Worm (Caenorhabditis elegans) whole organism, L2 larva: ENCODE results near the gene C34F6.11.

Experiments
- C34F6.9 ChIP-seq: fragments of 150-350 bp; optimal IDR thresholded peaks from 2 replicates; lab custom pipeline; 2014; ENCODE audit warnings: missing biosample characterization, missing genetic modification characterization
- F13H6.1 ChIP-seq: sonication (generic microtip); optimal IDR thresholded peaks from 2 replicates; lab custom pipeline; 2016; ENCODE audit warnings: missing genetic modification characterization, missing compliant biosample characterization
- blmp-1 ChIP-seq: sonication (generic microtip); optimal IDR thresholded peaks from 2 replicates; lab custom pipeline; 2017; ENCODE audit warnings: missing genetic modification characterization, mild to moderate bottlenecking, missing compliant biosample characterization, antibody characterized with exemption, moderate library complexity; ENCODE audit not compliant: insufficient read depth
- ceh-82 ChIP-seq: fragments of 150-350 bp; optimal IDR thresholded peaks from 2 replicates; lab custom pipeline; 2014; ENCODE audit warnings: missing biosample characterization, missing genetic modification characterization
- egl-27 ChIP-seq: sonication (generic microtip); optimal IDR thresholded peaks from 3 replicates; lab custom pipeline; 2017; ENCODE audit warnings: missing biosample characterization, missing genetic modification reagents, missing genetic modification characterization
- elt-3 ChIP-seq: sonication (generic microtip); optimal IDR thresholded peaks from 2 replicates; lab custom pipeline; 2017; ENCODE audit warnings: missing biosample characterization, missing genetic modification characterization
- lin-11 ChIP-seq: fragments of 150-350 bp; sonication (generic microtip); optimal IDR thresholded peaks from 2 replicates; lab custom pipeline; 2014; ENCODE audit warnings: missing biosample characterization, missing genetic modification characterization, inconsistent platforms, mixed read lengths
- nhr-11 ChIP-seq: fragments of 150-350 bp; optimal IDR thresholded peaks from 2 replicates; lab custom pipeline; 2014; ENCODE audit warnings: missing biosample characterization, missing genetic modification characterization
- nhr-25 ChIP-seq: fragments of 150-350 bp; sonication (generic microtip); optimal IDR thresholded peaks from 3 replicates; lab custom pipeline; 2014; ENCODE audit warnings: missing biosample characterization, missing genetic modification characterization
- nhr-6 ChIP-seq: fragments of 150-350 bp; optimal IDR thresholded peaks from 2 replicates; lab custom pipeline; 2014; ENCODE audit warnings: missing biosample characterization, missing genetic modification characterization
- snpc-4 ChIP-seq: fragments of 150-350 bp; optimal IDR thresholded peaks from 2 replicates; lab custom pipeline; 2014; ENCODE audit warnings: missing biosample characterization, missing genetic modification characterization
- unc-39 ChIP-seq: fragments of 150-350 bp; optimal IDR thresholded peaks from 2 replicates; lab custom pipeline; 2014; ENCODE audit warnings: missing biosample characterization, missing genetic modification characterization
- unc-62 ChIP-seq: fragments of 150-350 bp; optimal IDR thresholded peaks from 2 replicates; lab custom pipeline; 2014; ENCODE audit warnings: missing biosample characterization, missing genetic modification reagents, missing genetic modification characterization
- zag-1 ChIP-seq: fragments of 150-350 bp; optimal IDR thresholded peaks from 2 replicates; lab custom pipeline; 2014; ENCODE audit warnings: missing biosample characterization, missing genetic modification characterization

ce11 chrX:11245056-11245455 is 41.3 kb upstream of the C34F6.11 start:
- TF ChIP-seq snpc-4 (no peak), elt-3 (tag; lab: Kevin White, UChicago) (no peak), zag-1 (no peak), nhr-25 (tag; lab: Kevin White, UChicago) (no peak), nhr-11 (tag; lab: Kevin White, UChicago) (no peak), blmp-1 (tag; lab: Kevin White, UChicago) (no peak), lin-11 (tag; lab: Kevin White, UChicago) (no peak), unc-39 (tag; lab: Kevin White, UChicago) (no peak), F13H6.1 (tag; lab: Kevin White, UChicago) (no peak), ceh-82 (no peak), C34F6.9 (tag; lab: Kevin White, UChicago) (no peak), nhr-6 (tag; lab: Kevin White, UChicago) (no peak), egl-27 (no peak), unc-62 (GFP tag; lab: Kevin White, UChicago) (no peak)
